Fruit fly (Drosophila melanogaster): ENCODE measurements around the gene CG43220.

Gene CG43220

dm6 chr2L:17465915-17466677, 20.3 kb upstream of the CG43220 start (continued):
- TF ChIP-seq CG15011 (GFP tag; optimal IDR thresholded peaks at IDR 0.05) (peak; percentile 41), zfh2 (GFP tag; optimal IDR thresholded peaks at IDR 0.05) (no peak), CG2712 (tag; optimal IDR thresholded peaks at IDR 0.05) (peak; percentile 88), CG3065 (GFP tag; optimal IDR thresholded peaks at IDR 0.05) (peak; percentile 20), Ets97D (GFP tag; optimal IDR thresholded peaks at IDR 0.05) (peak; percentile 59), CG7839 (tag; optimal IDR thresholded peaks at IDR 0.05) (peak; percentile 87), kay (GFP tag; optimal IDR thresholded peaks at IDR 0.05) (peak; percentile 63), gro (GFP tag; optimal IDR thresholded peaks at IDR 0.05) (peak; percentile 40), tx (GFP tag; optimal IDR thresholded peaks at IDR 0.05) (peak; percentile 78), Awh (GFP tag; IDR thresholded peaks at IDR 0.05) (peak; percentile 62; the same call in 1 of the 2 replicates), al (GFP tag; IDR thresholded peaks at IDR 0.05) (peak; percentile 18; the same call in 1 of the 2 replicates), ssp (GFP tag; IDR thresholded peaks at IDR 0.05) (peak; percentile 74), MTF-1 (GFP tag; optimal IDR thresholded peaks at IDR 0.05; ENCODE audit: borderline replicate concordance) (peak; percentile 52), br (optimal IDR thresholded peaks at IDR 0.05) (no peak), CG15601 (tag; optimal IDR thresholded peaks at IDR 0.05) (peak; percentile 83), Sry-δ (GFP tag; optimal IDR thresholded peaks at IDR 0.05) (peak; percentile 47), CG8944 (GFP tag; optimal IDR thresholded peaks at IDR 0.05) (peak; percentile 77), CG6272 (GFP tag; IDR thresholded peaks at IDR 0.05) (peak; percentile 30; the same call in 1 of the 2 replicates), sd (tag; optimal IDR thresholded peaks at IDR 0.05) (no peak), Aef1 (GFP tag; IDR thresholded peaks at IDR 0.05) (peak; percentile 70; the same call in 2 of the 3 replicates), CG1602 (GFP tag; optimal IDR thresholded peaks at IDR 0.05) (peak; percentile 71), h (optimal IDR thresholded peaks at IDR 0.05) (no peak), Tbp (GFP tag; optimal IDR thresholded peaks at IDR 0.05) (no peak), Drgx (GFP tag; IDR thresholded peaks at IDR 0.05) (peak; percentile 88), trh (GFP tag; optimal IDR thresholded peaks at IDR 0.05) (peak; percentile 60), CG4360 (GFP tag; IDR thresholded peaks at IDR 0.05) (peak; percentile 51; the same call in 1 of the 2 replicates), E2f2 (GFP tag; IDR thresholded peaks at IDR 0.05) (peak; percentile 53; the same call in 1 of the 2 replicates), HmgZ (tag; optimal IDR thresholded peaks at IDR 0.05) (peak; percentile 73), Hr51 (GFP tag; optimal IDR thresholded peaks at IDR 0.05) (peak; percentile 64 to 87), so (GFP tag; IDR thresholded peaks at IDR 0.05) (peak; percentile 64; the same call in 1 of the 3 replicates), dm (GFP tag; optimal IDR thresholded peaks at IDR 0.05) (peak; percentile 49), az2 (GFP tag; optimal IDR thresholded peaks at IDR 0.05) (peak; percentile 83), CG11093 (GFP tag; IDR thresholded peaks at IDR 0.05) (peak; percentile 59; the same call in 2 of the 3 replicates), CG42726 (GFP tag; IDR thresholded peaks at IDR 0.05; ENCODE audit: partially characterized antibody) (no peak), MBD-R2 (GFP tag; IDR thresholded peaks at IDR 0.05) (peak; percentile 50; the same call in 1 of the 2 replicates), lilli (GFP tag; optimal IDR thresholded peaks at IDR 0.05) (peak; percentile 76), twi (tag; optimal IDR thresholded peaks at IDR 0.05) (peak; percentile 87), bigmax (GFP tag; optimal IDR thresholded peaks at IDR 0.05) (no peak), CG4404 (GFP tag; IDR thresholded peaks at IDR 0.05) (peak; percentile 63), HLH4C (GFP tag; IDR thresholded peaks at IDR 0.05; ENCODE audit: partially characterized antibody) (no peak), sna (GFP tag; IDR thresholded peaks at IDR 0.05; ENCODE audit: partially characterized antibody) (no peak), dimm (GFP tag; IDR thresholded peaks at IDR 0.05) (peak; percentile 62; the same call in 1 of the 2 replicates), fu2 (GFP tag; optimal IDR thresholded peaks at IDR 0.05) (peak; percentile 61), CG30431 (GFP tag; optimal IDR thresholded peaks at IDR 0.05) (peak; percentile 71), CG18011 (GFP tag; optimal IDR thresholded peaks at IDR 0.05) (peak; percentile 30), CG10959 (GFP tag; IDR thresholded peaks at IDR 0.05) (peak; percentile 71), luna (GFP tag; optimal IDR thresholded peaks at IDR 0.05) (no peak), Dref (GFP tag; IDR thresholded peaks at IDR 0.05) (no peak), tll (GFP tag; optimal IDR thresholded peaks at IDR 0.05) (no peak), CG12391 (tag; optimal IDR thresholded peaks at IDR 0.05) (no peak)
